Worm (Caenorhabditis elegans): ENCODE measurements around the gene C17H12.2.

C17H12.2 gene

ce11 chrIV:6751213-6751612 lies 39.1 kb downstream of the C17H12.2 start:
- TF ChIP-seq elt-1 (tag; optimal IDR thresholded peaks at IDR 0.05; ENCODE audit: borderline replicate concordance, insufficient read depth) (no peak), hlh-1 (tag; optimal IDR thresholded peaks at IDR 0.05) (no peak), lin-32 (GFP tag; optimal IDR thresholded peaks at IDR 0.05) (no peak), mep-1 (tag; optimal IDR thresholded peaks at IDR 0.05) (no peak), tbx-8 (GFP tag; optimal IDR thresholded peaks at IDR 0.05) (no peak), ceh-83 (GFP tag; optimal IDR thresholded peaks at IDR 0.05) (no peak), unc-39 (tag; optimal IDR thresholded peaks at IDR 0.05) (no peak), drap-1 (GFP tag; optimal IDR thresholded peaks at IDR 0.05) (no peak), lin-13 (tag; optimal IDR thresholded peaks at IDR 0.05) (no peak), nhr-2 (tag; optimal IDR thresholded peaks at IDR 0.05) (no peak), bed-3 (GFP tag; optimal IDR thresholded peaks at IDR 0.05) (no peak), flh-1 (GFP tag; optimal IDR thresholded peaks at IDR 0.05) (no peak), sem-2 (GFP tag; optimal IDR thresholded peaks at IDR 0.05) (no peak)

DNA sequence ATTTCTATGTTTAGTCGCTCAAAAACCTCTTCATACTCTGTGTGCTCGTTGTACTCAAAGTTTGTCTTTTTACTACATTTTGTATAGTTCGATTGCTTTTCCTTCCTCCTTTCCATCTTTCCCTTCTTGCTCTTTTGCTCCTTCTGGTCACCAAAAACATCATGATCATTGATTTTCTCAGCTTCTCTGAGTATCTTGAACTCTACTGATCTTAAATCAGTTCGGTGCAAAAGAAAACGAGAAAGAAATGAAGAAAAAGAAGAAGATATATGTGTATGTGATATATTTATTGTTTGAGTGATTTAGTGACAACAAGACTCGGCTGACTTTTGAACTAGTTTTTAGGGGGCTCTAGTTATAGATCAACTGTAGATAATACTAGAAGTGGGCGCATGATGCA lies 40.2 kb downstream of the C17H12.2 start:
- TF ChIP-seq ceh-43 (GFP tag; optimal IDR thresholded peaks at IDR 0.05) (no peak), nhr-12 (tag; optimal IDR thresholded peaks at IDR 0.05) (no peak), unc-39 (tag; optimal IDR thresholded peaks at IDR 0.05) (no peak), unc-62 (GFP tag; optimal IDR thresholded peaks at IDR 0.05) (peak; percentile 26), ces-1 (GFP tag; optimal IDR thresholded peaks at IDR 0.05) (no peak)

DNA sequence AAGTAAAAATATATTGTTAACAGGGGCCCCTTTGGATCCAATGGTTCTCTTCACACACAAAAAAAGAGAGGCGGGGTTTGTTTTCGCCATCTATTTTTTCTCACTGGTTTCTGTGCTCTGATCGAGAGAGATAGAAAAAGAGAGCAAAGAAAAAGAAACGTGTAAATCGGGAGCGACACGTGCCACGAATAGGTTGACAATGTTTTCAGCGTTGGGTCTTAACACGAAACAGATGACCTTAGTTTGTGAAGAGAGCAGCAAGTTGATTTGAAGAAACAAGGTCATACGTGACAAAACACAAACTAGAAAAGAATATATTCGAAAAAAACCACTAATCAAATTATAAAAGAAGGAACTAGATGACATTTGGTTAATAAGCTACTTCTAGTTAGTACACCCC lies 41.8 kb downstream of the C17H12.2 start, which contains the start of gene lin-45:
TSS of gene lin-45 (minus strand) at position 82 of the 400 bp plus-strand sequence.
- no peak for TF ChIP-seq mep-1 (tag; optimal IDR thresholded peaks at IDR 0.05)
- TF ChIP-seq ztf-11 (tag; optimal IDR thresholded peaks at IDR 0.05) = no peak
- TF ChIP-seq nhr-237 (tag; optimal IDR thresholded peaks at IDR 0.05) = no peak
- no peak for TF ChIP-seq blmp-1 (tag; optimal IDR thresholded peaks at IDR 0.05)
- TF ChIP-seq ham-2 (GFP tag; optimal IDR thresholded peaks at IDR 0.05) = no peak

- TF ChIP-seq mep-1 (tag; optimal IDR thresholded peaks at IDR 0.05) (peak; percentile 5), unc-120 (tag; optimal IDR thresholded peaks at IDR 0.05; ENCODE audit: poor library complexity, severe bottlenecking) (peak; percentile 14), tbx-8 (GFP tag; optimal IDR thresholded peaks at IDR 0.05) (no peak)
These were observed 42.6 kb downstream of the C17H12.2 start for ce11 chrIV:6747652-6748051.

- TF ChIP-seq bed-3 (GFP tag; optimal IDR thresholded peaks at IDR 0.05) (no peak), nhr-12 (tag; optimal IDR thresholded peaks at IDR 0.05) (no peak)
These were observed 43.2 kb downstream of the C17H12.2 start for ce11 chrIV:6747083-6747482.

ce11 chrIV:6742159-6742558 lies 48.1 kb downstream of the C17H12.2 start, which contains the start of gene smg-7:
TSS of gene smg-7 (minus strand) at chrIV:6742443.
- no peak for TF ChIP-seq lsy-2 (tag; optimal IDR thresholded peaks at IDR 0.05)
- TF ChIP-seq zip-8 (tag; optimal IDR thresholded peaks at IDR 0.05) = no peak
- no peak for TF ChIP-seq ceh-39 (tag; optimal IDR thresholded peaks at IDR 0.05)
- no peak for TF ChIP-seq M03D4.4 (tag; optimal IDR thresholded peaks at IDR 0.05)
- TF ChIP-seq snpc-4 (tag; optimal IDR thresholded peaks at IDR 0.05) = no peak
- TF ChIP-seq lin-13 (tag; optimal IDR thresholded peaks at IDR 0.05) = no peak
- no peak for TF ChIP-seq nhr-76 (tag; optimal IDR thresholded peaks at IDR 0.05)
- TF ChIP-seq elt-3 (tag; optimal IDR thresholded peaks at IDR 0.05) = no peak
- TF ChIP-seq nhr-237 (tag; optimal IDR thresholded peaks at IDR 0.05) = no peak
- TF ChIP-seq mls-2 (tag; optimal IDR thresholded peaks at IDR 0.05) = no peak

- TF ChIP-seq bed-3 (GFP tag; optimal IDR thresholded peaks at IDR 0.05) = no peak
- TF ChIP-seq nhr-12 (tag; optimal IDR thresholded peaks at IDR 0.05) = no peak
- no peak for TF ChIP-seq mls-2 (tag; optimal IDR thresholded peaks at IDR 0.05)
- TF ChIP-seq snpc-4 (tag; optimal IDR thresholded peaks at IDR 0.05) = no peak
- TF ChIP-seq ztf-11 (tag; optimal IDR thresholded peaks at IDR 0.05) = no peak
- no peak for TF ChIP-seq drap-1 (GFP tag; optimal IDR thresholded peaks at IDR 0.05)
- no peak for TF ChIP-seq lsy-2 (tag; optimal IDR thresholded peaks at IDR 0.05)
- TF ChIP-seq nhr-76 (tag; optimal IDR thresholded peaks at IDR 0.05) = no peak
These were observed 50.1 kb downstream of the C17H12.2 start, which contains the start of gene Y73B6A.3 for ce11 chrIV:6740190-6740589. TSS of gene Y73B6A.3 (minus strand) at chrIV:6740290.

All from whole organism, mixed stage, embryonic.